Fruit fly (Drosophila melanogaster): ENCODE data around the gene Glyp.
A peak's percentile ranks its signal among the peaks of the same experiment; 100 is the strongest.

The Glyp gene

dm6 chr2L:2172460-2173121 lies 42.0 kb downstream of the Glyp start (continued):
- TF ChIP-seq salm (tag; optimal IDR thresholded peaks at IDR 0.05), result no peak
- TF ChIP-seq CG13296 (GFP tag; optimal IDR thresholded peaks at IDR 0.05), result no peak
- TF ChIP-seq CG7987 (GFP tag; optimal IDR thresholded peaks at IDR 0.05), result no peak
- TF ChIP-seq CG10565 (GFP tag; optimal IDR thresholded peaks at IDR 0.05), result no peak
- peak; percentile 37 for TF ChIP-seq CG10979 (tag; optimal IDR thresholded peaks at IDR 0.05)
- TF ChIP-seq CG10209 (GFP tag; optimal IDR thresholded peaks at IDR 0.05), result no peak
- TF ChIP-seq amos (GFP tag; IDR thresholded peaks at IDR 0.05; ENCODE audit: partially characterized antibody), result no peak
- TF ChIP-seq Dfd (GFP tag; optimal IDR thresholded peaks at IDR 0.05), result no peak
- TF ChIP-seq CG34422 (GFP tag; IDR thresholded peaks at IDR 0.05), result no peak
- no peak for TF ChIP-seq CG30431 (GFP tag; optimal IDR thresholded peaks at IDR 0.05)
- no peak for TF ChIP-seq NK7.1 (GFP tag; optimal IDR thresholded peaks at IDR 0.05)
- TF ChIP-seq CG11560 (tag; IDR thresholded peaks at IDR 0.05), result no peak
- TF ChIP-seq psq (GFP tag; optimal IDR thresholded peaks at IDR 0.05), result no peak
- no peak for TF ChIP-seq CG13424 (tag; optimal IDR thresholded peaks at IDR 0.05)
- TF ChIP-seq CG2712 (tag; optimal IDR thresholded peaks at IDR 0.05), result no peak
- TF ChIP-seq toy (GFP tag; IDR thresholded peaks at IDR 0.05), result no peak
- no peak for TF ChIP-seq cwo (GFP tag; optimal IDR thresholded peaks at IDR 0.05)
- TF ChIP-seq Opbp (GFP tag; IDR thresholded peaks at IDR 0.05; ENCODE audit: partially characterized antibody), result no peak
- TF ChIP-seq Mrtf (GFP tag; IDR thresholded peaks at IDR 0.05), result no peak
- TF ChIP-seq bbx (GFP tag; IDR thresholded peaks at IDR 0.05; ENCODE audit: partially characterized antibody), result no peak
- TF ChIP-seq run (tag; optimal IDR thresholded peaks at IDR 0.05), result no peak
- no peak for TF ChIP-seq CG17612 (GFP tag; IDR thresholded peaks at IDR 0.05)
- TF ChIP-seq ac (GFP tag; optimal IDR thresholded peaks at IDR 0.05), result no peak
- TF ChIP-seq NC2α (GFP tag; optimal IDR thresholded peaks at IDR 0.05), result no peak
- no peak for TF ChIP-seq gro (GFP tag; optimal IDR thresholded peaks at IDR 0.05)
- no peak for TF ChIP-seq CG6854 (GFP tag; optimal IDR thresholded peaks at IDR 0.05)
- no peak for TF ChIP-seq CG15696 (tag; optimal IDR thresholded peaks at IDR 0.05)
- TF ChIP-seq ash1 (GFP tag; optimal IDR thresholded peaks at IDR 0.05), result no peak
- TF ChIP-seq Med (GFP tag), result no peak
- TF ChIP-seq phol (tag; optimal IDR thresholded peaks at IDR 0.05), result peak; percentile 7
- no peak for TF ChIP-seq CG18011 (GFP tag; optimal IDR thresholded peaks at IDR 0.05)
- TF ChIP-seq CG3407 (GFP tag; optimal IDR thresholded peaks at IDR 0.05), result no peak
- TF ChIP-seq CG1792 (GFP tag; optimal IDR thresholded peaks at IDR 0.05), result no peak
- no peak for TF ChIP-seq CG1233 (GFP tag; optimal IDR thresholded peaks at IDR 0.05)
- no peak for TF ChIP-seq vnd (GFP tag; IDR thresholded peaks at IDR 0.05; ENCODE audit: partially characterized antibody)
- TF ChIP-seq grau (tag; optimal IDR thresholded peaks at IDR 0.05), result no peak
- TF ChIP-seq CG12942 (GFP tag; optimal IDR thresholded peaks at IDR 0.05), result no peak
- no peak for TF ChIP-seq CG42726 (GFP tag; IDR thresholded peaks at IDR 0.05; ENCODE audit: partially characterized antibody)
- TF ChIP-seq CG4282 (GFP tag; optimal IDR thresholded peaks at IDR 0.05), result no peak
- no peak for TF ChIP-seq CG9876 (GFP tag; optimal IDR thresholded peaks at IDR 0.05)
- no peak for TF ChIP-seq HLHmδ (GFP tag; optimal IDR thresholded peaks at IDR 0.05)
- TF ChIP-seq PHDP (tag; optimal IDR thresholded peaks at IDR 0.05), result no peak
- TF ChIP-seq MBD-R2 (GFP tag; IDR thresholded peaks at IDR 0.05), result no peak
- no peak for TF ChIP-seq Hsf (GFP tag; optimal IDR thresholded peaks at IDR 0.05)
- peak; percentile 21; the same call in 1 of the 2 replicates for TF ChIP-seq Xrp1 (GFP tag; IDR thresholded peaks at IDR 0.05)
- TF ChIP-seq tin (GFP tag; optimal IDR thresholded peaks at IDR 0.05), result no peak
- TF ChIP-seq HLH54F (GFP tag; optimal IDR thresholded peaks at IDR 0.05), result no peak
- no peak for TF ChIP-seq CG4730 (GFP tag; IDR thresholded peaks at IDR 0.05)
- no peak for TF ChIP-seq Neu2 (GFP tag; optimal IDR thresholded peaks at IDR 0.05; ENCODE audit: borderline replicate concordance)
- no peak for TF ChIP-seq Optix (GFP tag; IDR thresholded peaks at IDR 0.05)
